Worm (Caenorhabditis elegans) whole organism, L3 larva: ENCODE measurements around the gene lron-14.

Experiments
- R02D3.7 ChIP-seq: fragments of 150-350 bp; optimal IDR thresholded peaks from 2 replicates; lab custom pipeline; 2014; ENCODE audit warnings: missing biosample characterization, missing genetic modification characterization
- ceh-82 ChIP-seq: fragments of 150-350 bp; optimal IDR thresholded peaks from 2 replicates; lab custom pipeline; 2014; ENCODE audit warnings: missing biosample characterization, missing genetic modification characterization
- ceh-9 ChIP-seq: sonication (generic microtip); optimal IDR thresholded peaks from 2 replicates; lab custom pipeline; 2018; ENCODE audit warnings: missing biosample characterization, missing genetic modification characterization
- lin-39 ChIP-seq: fragments of 150-350 bp; optimal IDR thresholded peaks from 2 replicates; lab custom pipeline; 2018; ENCODE audit warnings: missing biosample characterization, missing genetic modification reagents, missing genetic modification characterization
- mdl-1 ChIP-seq: fragments of 150-350 bp; optimal IDR thresholded peaks from 2 replicates; lab custom pipeline; 2014; ENCODE audit warnings: missing biosample characterization, missing genetic modification characterization
- nhr-11 ChIP-seq: fragments of 150-350 bp; optimal IDR thresholded peaks from 2 replicates; lab custom pipeline; 2014; ENCODE audit warnings: missing biosample characterization, missing genetic modification characterization
- nhr-77 ChIP-seq: fragments of 150-350 bp; optimal IDR thresholded peaks from 2 replicates; lab custom pipeline; 2014; ENCODE audit warnings: missing biosample characterization, missing genetic modification characterization
- pqm-1 ChIP-seq: fragments of 150-350 bp; optimal IDR thresholded peaks from 2 replicates; lab custom pipeline; 2017; ENCODE audit warnings: missing biosample characterization, missing genetic modification characterization, inconsistent platforms
- sea-2 ChIP-seq: fragments of 150-350 bp; sonication (generic microtip); optimal IDR thresholded peaks from 4 replicates; lab custom pipeline; 2014; ENCODE audit warnings: missing biosample characterization, missing genetic modification reagents, missing genetic modification characterization

DNA sequence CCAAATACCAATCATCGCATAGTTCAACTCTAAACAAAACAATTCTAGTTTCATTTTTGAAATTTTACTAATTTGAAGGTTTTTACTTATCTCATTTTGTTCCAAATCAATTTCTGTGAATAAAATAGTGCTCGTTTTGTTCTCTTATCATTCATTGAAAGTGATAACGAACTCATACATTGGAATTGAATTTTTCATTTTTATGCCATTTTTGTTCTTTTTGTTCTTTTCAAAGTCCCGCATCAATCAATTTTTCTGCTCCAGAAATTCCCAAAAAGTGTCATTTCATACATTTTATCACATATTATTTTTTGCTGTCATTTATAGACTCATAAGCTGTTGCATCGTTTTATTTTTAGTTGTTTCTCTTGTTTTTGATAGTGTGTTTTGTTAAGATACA, 28.9 kb downstream of the lron-14 start:
- TF ChIP-seq ceh-82 (tag; lab: Kevin White, UChicago) (no peak), R02D3.7 (tag; lab: Kevin White, UChicago) (no peak), ceh-9 (tag; lab: Kevin White, UChicago) (no peak), lin-39 (tag; lab: Kevin White, UChicago) (no peak), sea-2 (GFP tag; lab: Kevin White, UChicago) (no peak), nhr-11 (tag; lab: Kevin White, UChicago) (no peak), nhr-77 (tag; lab: Kevin White, UChicago) (no peak), mdl-1 (tag; lab: Kevin White, UChicago) (no peak), pqm-1 (tag; lab: Kevin White, UChicago) (peak; percentile 15)
